Worm (Caenorhabditis elegans) whole organism, midembryonic: ENCODE measurements around the gene srsy-1.

Source experiments
- flt-1 ChIP-seq: fragments of 200-800 bp; sonication (Bioruptor generic); IDR thresholded peaks from 2 replicates; pipeline ENCODE4 v1.3.6; 2022; ENCODE audit warnings: missing genetic modification characterization, missing compliant biosample characterization
- med-1 ChIP-seq: sonication (generic microtip); optimal IDR thresholded peaks from 2 replicates; lab custom pipeline; 2017; ENCODE audit warnings: missing genetic modification characterization, mild to moderate bottlenecking, missing compliant biosample characterization, antibody characterized with exemption, missing genetic modification reagents; ENCODE audit not compliant: insufficient read depth
- ref-1 ChIP-seq: fragments of 200-800 bp; sonication (Bioruptor generic); conservative IDR thresholded peaks from 2 replicates; pipeline ENCODE4 v1.3.6; 2022; ENCODE audit warnings: missing genetic modification reagents, missing genetic modification characterization, missing compliant biosample characterization
- tab-1 ChIP-seq: fragments of 200-800 bp; sonication (Bioruptor generic); IDR thresholded peaks from 2 replicates; pipeline ENCODE4 v1.3.6; 2022; ENCODE audit warnings: missing genetic modification characterization, missing compliant biosample characterization
- ztf-23 ChIP-seq: fragments of 200-800 bp; sonication (Bioruptor generic); IDR thresholded peaks from 2 replicates; pipeline ENCODE4 v1.3.6; 2022; ENCODE audit warnings: missing genetic modification reagents, missing genetic modification characterization, missing compliant biosample characterization
- ztf-29 ChIP-seq: fragments of 200-800 bp; sonication (Bioruptor generic); IDR thresholded peaks from 2 replicates; pipeline ENCODE4 v1.3.6; 2022; ENCODE audit warnings: missing genetic modification reagents, missing genetic modification characterization, missing compliant biosample characterization

- no peak for TF ChIP-seq flt-1
- no peak for TF ChIP-seq tab-1
- no peak for TF ChIP-seq ztf-23 (GFP tag; lab: Robert Waterston, UW)
- TF ChIP-seq med-1 = no peak
- no peak for TF ChIP-seq ztf-29 (GFP tag; lab: Robert Waterston, UW)
- no peak for TF ChIP-seq ref-1
Observed at ce11 chrII:5103189-5103588, 12.6 kb upstream of the srsy-1 start.
